Fruit fly (Drosophila melanogaster) whole organism, embryonic: ENCODE results near the gene CG4951.

Experiments used
- C15 ChIP-seq: fragments of 200-800 bp; sonication (Bioruptor generic); IDR thresholded peaks from 3 replicates; pipeline ENCODE4 v1.3.6; 2022; ENCODE audit warnings: missing biosample characterization, missing genetic modification characterization
- CG11093 ChIP-seq: fragments of 200-800 bp; sonication (Bioruptor generic); IDR thresholded peaks from 3 replicates; pipeline ENCODE4 v1.3.6; 2022; ENCODE audit warnings: missing biosample characterization, missing genetic modification characterization
- CG14710 ChIP-seq: fragments of 200-800 bp; sonication (Bioruptor generic); optimal IDR thresholded peaks from 3 replicates; lab custom pipeline; 2019; ENCODE audit warnings: missing biosample characterization, mild to moderate bottlenecking, missing genetic modification characterization, moderate library complexity
- CG14860 ChIP-seq: fragments of 200-800 bp; sonication (Bioruptor generic); IDR thresholded peaks from 3 replicates; pipeline ENCODE4 v1.3.6; 2022; ENCODE audit warnings: missing biosample characterization, missing genetic modification characterization; ENCODE audit not compliant: partially characterized antibody
- CG1603 ChIP-seq: fragments of 200-800 bp; sonication (Bioruptor generic); optimal IDR thresholded peaks from 2 replicates; lab custom pipeline; 2019; ENCODE audit warnings: missing biosample characterization, mild to moderate bottlenecking, missing genetic modification characterization, moderate library complexity
- CG17328 ChIP-seq: fragments of 200-800 bp; sonication (Bioruptor generic); IDR thresholded peaks from 2 replicates; pipeline ENCODE4 v1.3.6; 2022; ENCODE audit warnings: missing biosample characterization, missing genetic modification characterization
- CG17361 ChIP-seq: fragments of 200-800 bp; sonication (Bioruptor generic); IDR thresholded peaks from 3 replicates; pipeline ENCODE4 v1.3.6; 2022; ENCODE audit warnings: missing biosample characterization, missing genetic modification characterization
- CG17385 ChIP-seq: fragments of 200-800 bp; sonication (Bioruptor generic); optimal IDR thresholded peaks from 3 replicates; lab custom pipeline; 2018; ENCODE audit warnings: missing biosample characterization, mild to moderate bottlenecking, missing genetic modification characterization
- CG30020 ChIP-seq: fragments of 200-800 bp; optimal IDR thresholded peaks from 2 replicates; lab custom pipeline; 2019; ENCODE audit warnings: missing biosample characterization, mild to moderate bottlenecking, missing genetic modification characterization, moderate library complexity
- CG30431 ChIP-seq: fragments of 200-800 bp; sonication (Bioruptor generic); optimal IDR thresholded peaks from 2 replicates; lab custom pipeline; 2017; ENCODE audit warnings: missing biosample characterization, missing genetic modification characterization
- CG31365 ChIP-seq: fragments of 200-800 bp; sonication (Bioruptor generic); optimal IDR thresholded peaks from 2 replicates; lab custom pipeline; 2018; ENCODE audit warnings: missing biosample characterization, mild to moderate bottlenecking, missing genetic modification characterization
- CG42726 ChIP-seq: fragments of 200-800 bp; sonication (Bioruptor generic); IDR thresholded peaks from 2 replicates; pipeline ENCODE4 v1.3.6; 2022; ENCODE audit warnings: missing biosample characterization, missing genetic modification characterization; ENCODE audit not compliant: partially characterized antibody
- CG4424 ChIP-seq: fragments of 200-800 bp; sonication (Bioruptor generic); optimal IDR thresholded peaks from 3 replicates; lab custom pipeline; 2016; ENCODE audit warnings: missing biosample characterization, missing genetic modification characterization
- CG4730 ChIP-seq: fragments of 200-800 bp; sonication (Bioruptor generic); IDR thresholded peaks from 2 replicates; pipeline ENCODE4 v1.3.6; 2022; ENCODE audit warnings: missing biosample characterization, missing genetic modification characterization
- CG6854 ChIP-seq: fragments of 200-800 bp; sonication (Bioruptor generic); optimal IDR thresholded peaks from 3 replicates; lab custom pipeline; 2017; ENCODE audit warnings: missing biosample characterization, mild to moderate bottlenecking, missing genetic modification characterization
- CG8089 ChIP-seq: fragments of 200-800 bp; sonication (Bioruptor generic); optimal IDR thresholded peaks from 3 replicates; lab custom pipeline; 2016; ENCODE audit warnings: missing biosample characterization, missing genetic modification characterization
- D ChIP-seq, 2 experiments: fragments of 200-800 bp in 1 of 2; fragments of >200 bp in 1 of 2; sonication (Bioruptor generic) in 1 of 2; optimal IDR thresholded peaks; 2 replicates in 1 of 2; 3 replicates in 1 of 2; lab custom pipeline; 2017; ENCODE audit warnings: mild to moderate bottlenecking in 1 of 2, missing biosample characterization in 1 of 2, missing genetic modification characterization in 1 of 2, missing genetic modification reagents in 1 of 2
- Doc3 ChIP-seq: fragments of 200-800 bp; sonication (Bioruptor generic); IDR thresholded peaks from 3 replicates; pipeline ENCODE4 v1.3.6; 2022; ENCODE audit warnings: missing biosample characterization, missing genetic modification characterization; ENCODE audit not compliant: partially characterized antibody
- Fer3 ChIP-seq: fragments of 200-800 bp; sonication (Bioruptor generic); optimal IDR thresholded peaks from 2 replicates; lab custom pipeline; 2018; ENCODE audit warnings: missing biosample characterization, mild to moderate bottlenecking, missing genetic modification characterization, moderate library complexity
- Gug ChIP-seq: fragments of 200-800 bp; sonication (Bioruptor generic); IDR thresholded peaks from 4 replicates; pipeline ENCODE4 v1.3.6; 2022; ENCODE audit warnings: missing biosample characterization, missing genetic modification characterization
- Hr51 ChIP-seq, 2 experiments: fragments of 200-800 bp; sonication (Bioruptor generic); optimal IDR thresholded peaks; 2 replicates in 1 of 2; 3 replicates in 1 of 2; lab custom pipeline; 2016 to 2018; ENCODE audit warnings: missing biosample characterization in 2 of 2, missing genetic modification characterization in 2 of 2, mild to moderate bottlenecking in 1 of 2, moderate library complexity in 1 of 2
- Hsf ChIP-seq: fragments of 200-800 bp; sonication (Bioruptor generic); optimal IDR thresholded peaks from 3 replicates; lab custom pipeline; 2016; ENCODE audit warnings: missing biosample characterization, missing genetic modification characterization
- NC2α ChIP-seq: fragments of 200-800 bp; sonication (Bioruptor generic); optimal IDR thresholded peaks from 2 replicates; lab custom pipeline; 2016; ENCODE audit warnings: missing biosample characterization, missing genetic modification characterization
- Neu2 ChIP-seq: fragments of 200-800 bp; sonication (Bioruptor generic); optimal IDR thresholded peaks from 3 replicates; lab custom pipeline; 2016; ENCODE audit warnings: missing biosample characterization, missing genetic modification characterization, borderline replicate concordance
- PHDP ChIP-seq: fragments of 200-800 bp; sonication (Bioruptor generic); optimal IDR thresholded peaks from 3 replicates; lab custom pipeline; 2018; ENCODE audit warnings: missing biosample characterization, mild to moderate bottlenecking, missing genetic modification characterization, moderate library complexity
- Pdp1 ChIP-seq, 2 experiments: fragments of 200-800 bp; sonication (Bioruptor generic); optimal IDR thresholded peaks; 3 replicates each; lab custom pipeline; 2016; ENCODE audit warnings: missing biosample characterization in 2 of 2, missing genetic modification characterization in 2 of 2, mild to moderate bottlenecking in 1 of 2, moderate library complexity in 1 of 2
- Rx ChIP-seq: fragments of 200-800 bp; sonication (Bioruptor generic); IDR thresholded peaks from 2 replicates; pipeline ENCODE4 v1.3.6; 2022; ENCODE audit warnings: missing biosample characterization, missing genetic modification characterization
- abd-A ChIP-seq: fragments of 200-800 bp; sonication (Bioruptor generic); optimal IDR thresholded peaks from 3 replicates; lab custom pipeline; 2019; ENCODE audit warnings: missing biosample characterization, mild to moderate bottlenecking, missing genetic modification characterization, moderate library complexity
- cad ChIP-seq: fragments of >200 bp; optimal IDR thresholded peaks from 2 replicates; lab custom pipeline; 2017; ENCODE audit warnings: missing biosample characterization, missing genetic modification characterization
- cwo ChIP-seq: fragments of 200-800 bp; sonication (Bioruptor generic); optimal IDR thresholded peaks from 3 replicates; lab custom pipeline; 2017; ENCODE audit warnings: missing biosample characterization, missing genetic modification characterization, mild to moderate bottlenecking, moderate library complexity, missing genetic modification reagents
- disco-r ChIP-seq: fragments of 200-800 bp; sonication (Bioruptor generic); optimal IDR thresholded peaks from 2 replicates; lab custom pipeline; 2016; ENCODE audit warnings: missing biosample characterization, missing genetic modification characterization
- fd3F ChIP-seq: fragments of 200-800 bp; sonication (Bioruptor generic); optimal IDR thresholded peaks from 2 replicates; lab custom pipeline; 2018; ENCODE audit warnings: missing biosample characterization, mild to moderate bottlenecking, missing genetic modification characterization, moderate library complexity
- kay ChIP-seq: fragments of 200-800 bp; sonication (Bioruptor generic); optimal IDR thresholded peaks from 2 replicates; lab custom pipeline; 2016; ENCODE audit warnings: missing biosample characterization, missing genetic modification characterization
- kni ChIP-seq: fragments of 200-800 bp; sonication (Bioruptor generic); optimal IDR thresholded peaks from 3 replicates; lab custom pipeline; 2017; ENCODE audit warnings: mild to moderate bottlenecking, missing biosample characterization, missing genetic modification reagents, missing genetic modification characterization
- lbe ChIP-seq: fragments of 200-800 bp; sonication (Bioruptor generic); optimal IDR thresholded peaks from 2 replicates; lab custom pipeline; 2016; ENCODE audit warnings: missing biosample characterization, mild to moderate bottlenecking, missing genetic modification characterization
- otp ChIP-seq: fragments of 200-800 bp; sonication (Bioruptor generic); IDR thresholded peaks from 3 replicates; pipeline ENCODE4, ENCODE4 v1.3.6; 2022; ENCODE audit warnings: missing biosample characterization, missing genetic modification characterization
- pb ChIP-seq: fragments of 200-800 bp; sonication (Bioruptor generic); optimal IDR thresholded peaks from 3 replicates; lab custom pipeline; 2016; ENCODE audit warnings: missing biosample characterization, missing genetic modification characterization
- pnt ChIP-seq: fragments of 200-800 bp; sonication (Bioruptor generic); optimal IDR thresholded peaks from 3 replicates; lab custom pipeline; 2016; ENCODE audit warnings: missing biosample characterization, missing genetic modification characterization
- pros ChIP-seq: fragments of 200-800 bp; sonication (Bioruptor generic); optimal IDR thresholded peaks from 3 replicates; lab custom pipeline; 2019; ENCODE audit warnings: missing biosample characterization, mild to moderate bottlenecking, missing genetic modification characterization, moderate library complexity
- repo ChIP-seq: fragments of 200-800 bp; sonication (Bioruptor generic); optimal IDR thresholded peaks from 2 replicates; lab custom pipeline; 2016; ENCODE audit warnings: missing biosample characterization, missing genetic modification characterization
- shn ChIP-seq: fragments of 200-800 bp; sonication (Bioruptor generic); optimal IDR thresholded peaks from 3 replicates; lab custom pipeline; 2016; ENCODE audit warnings: missing biosample characterization, missing genetic modification characterization
- sr ChIP-seq: fragments of 200-800 bp; sonication (Bioruptor generic); IDR thresholded peaks from 3 replicates; pipeline ENCODE4 v1.3.6; 2022; ENCODE audit warnings: missing biosample characterization, missing genetic modification characterization
- stc ChIP-seq: fragments of 200-800 bp; sonication (Bioruptor generic); IDR thresholded peaks from 2 replicates; pipeline ENCODE4 v1.3.6; 2022; ENCODE audit warnings: missing biosample characterization, missing genetic modification characterization
- tna ChIP-seq: fragments of 200-800 bp; sonication (Bioruptor generic); IDR thresholded peaks from 2 replicates; pipeline ENCODE4 v1.3.6; 2022; ENCODE audit warnings: missing biosample characterization, missing genetic modification characterization; ENCODE audit not compliant: partially characterized antibody
- toy ChIP-seq: fragments of 200-800 bp; sonication (Bioruptor generic); IDR thresholded peaks from 2 replicates; pipeline ENCODE4 v1.3.6; 2022; ENCODE audit warnings: missing biosample characterization, missing genetic modification characterization
- vfl ChIP-seq: fragments of 200-800 bp; sonication (Bioruptor generic); optimal IDR thresholded peaks from 2 replicates; lab custom pipeline; 2016; ENCODE audit warnings: missing biosample characterization, missing genetic modification characterization
- wek ChIP-seq: fragments of 200-800 bp; sonication (Bioruptor generic); optimal IDR thresholded peaks from 3 replicates; lab custom pipeline; 2018; ENCODE audit warnings: missing biosample characterization, mild to moderate bottlenecking, missing genetic modification characterization, moderate library complexity
- wor ChIP-seq: fragments of 200-800 bp; sonication (Bioruptor generic); IDR thresholded peaks from 2 replicates; pipeline ENCODE4 v1.3.6; 2022; ENCODE audit warnings: missing biosample characterization, missing genetic modification characterization

CG4951 gene

DNA sequence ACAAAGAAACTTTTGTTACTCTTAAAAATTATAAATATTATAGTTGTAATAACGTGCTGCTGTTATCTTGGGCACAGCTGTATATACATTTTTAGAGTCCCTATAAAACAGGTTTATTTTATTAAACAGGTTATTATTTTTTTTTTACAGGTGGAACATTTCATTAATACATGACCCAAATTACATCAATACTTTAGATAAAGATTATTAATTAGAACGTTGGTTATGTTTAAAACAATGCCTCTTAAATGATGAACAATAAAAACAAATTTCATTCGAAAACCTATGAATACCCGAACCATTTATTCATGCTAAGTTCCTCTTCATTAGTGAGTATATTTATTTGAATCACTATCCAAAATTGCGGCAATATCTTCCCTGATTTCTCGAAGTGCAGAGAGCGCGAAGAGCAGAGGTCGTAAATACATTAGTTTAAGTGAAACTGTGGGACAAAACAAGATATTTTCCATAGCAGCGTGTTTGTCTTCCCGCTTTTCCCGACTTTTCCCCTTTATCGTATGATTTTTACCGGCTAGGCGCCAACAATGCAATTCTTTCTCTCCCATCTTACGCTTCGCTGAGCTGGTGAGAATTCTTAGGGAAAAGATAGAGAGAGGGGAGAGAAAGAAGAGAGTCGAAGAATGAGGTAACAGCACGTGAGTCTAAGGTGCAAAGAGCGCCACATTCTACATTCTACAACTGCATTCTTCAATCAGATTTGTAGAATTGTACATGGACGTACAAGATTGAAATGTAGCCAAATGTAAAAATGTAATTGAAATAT lies 34.9 kb upstream of the CG4951 start (continued):
- TF ChIP-seq Rx (GFP tag; lab: Robert Waterston, UW) (no peak), sr (GFP tag; lab: Robert Waterston, UW) (no peak; the same call in 2 of the 3 replicates), CG17361 (GFP tag; lab: Robert Waterston, UW) (peak; percentile 82), CG11093 (0 out of 3 replicates have a peak, but pooled peaks have one; percentile 12), pros (GFP tag; lab: Kevin White, UChicago) (no peak), CG1603 (tag; lab: Kevin White, UChicago) (peak; percentile 47), CG31365 (tag; lab: Kevin White, UChicago) (no peak), NC2α (GFP tag; lab: Kevin White, UChicago) (no peak), Neu2 (no peak), CG4424 (GFP tag; lab: Kevin White, UChicago) (peak; percentile 60), CG8089 (no peak), CG17385 (GFP tag; lab: Kevin White, UChicago) (peak; percentile 8), pb (GFP tag; lab: Kevin White, UChicago) (no peak), abd-A (tag; lab: Kevin White, UChicago) (no peak), cad (GFP tag; lab: Kevin White, UChicago) (no peak), repo (GFP tag; lab: Kevin White, UChicago) (no peak), CG14860 (no peak), Pdp1 (GFP tag; optimal IDR thresholded peaks at IDR 0.05; lab: Kevin White, UChicago) (peak; percentile 36 to 65), wor (GFP tag; lab: Robert Waterston, UW) (no peak), tna (GFP tag; lab: Robert Waterston, UW) (no peak), Hr51 (GFP tag; optimal IDR thresholded peaks at IDR 0.05; lab: Kevin White, UChicago) (peak in 1 of 2 experiments; percentile 36), cwo (GFP tag; lab: Kevin White, UChicago) (peak; percentile 81), wek (GFP tag; lab: Kevin White, UChicago) (no peak), pnt (GFP tag; lab: Kevin White, UChicago) (peak; percentile 24), toy (GFP tag; lab: Robert Waterston, UW) (no peak), disco-r (no peak), CG4730 (GFP tag; lab: Robert Waterston, UW) (peak; percentile 48), fd3F (peak; percentile 19), CG30431 (GFP tag; lab: Kevin White, UChicago) (peak; percentile 40), C15 (GFP tag; lab: Robert Waterston, UW) (no peak), kay (GFP tag; lab: Kevin White, UChicago) (no peak), vfl (GFP tag; lab: Kevin White, UChicago) (no peak), stc (GFP tag; lab: Robert Waterston, UW) (0 out of 2 replicates have a peak, but pooled peaks have one; percentile 6), kni (GFP tag; lab: Kevin White, UChicago) (peak; percentile 11), CG17328 (no peak), Hsf (GFP tag; lab: Kevin White, UChicago) (peak; percentile 15), CG42726 (GFP tag; lab: Robert Waterston, UW) (no peak), CG30020 (tag; lab: Kevin White, UChicago) (no peak), shn (no peak), Fer3 (tag; lab: Kevin White, UChicago) (no peak), PHDP (tag; lab: Kevin White, UChicago) (peak; percentile 15), CG14710 (tag; lab: Kevin White, UChicago) (peak; percentile 32), Gug (GFP tag; lab: Robert Waterston, UW) (peak; percentile 69; the same call in 3 of the 4 replicates), D (optimal IDR thresholded peaks at IDR 0.05; lab: Kevin White, UChicago) (no peak), D (GFP tag; optimal IDR thresholded peaks at IDR 0.05; lab: Kevin White, UChicago) (peak; percentile 24), lbe (GFP tag; lab: Kevin White, UChicago) (no peak), otp (GFP tag; lab: Robert Waterston, UW) (no peak), Doc3 (no peak), CG6854 (GFP tag; lab: Kevin White, UChicago) (no peak)
